Worm (Caenorhabditis elegans): Measurements from ENCODE around the gene ndab-2.

The ndab-2 gene

DNA sequence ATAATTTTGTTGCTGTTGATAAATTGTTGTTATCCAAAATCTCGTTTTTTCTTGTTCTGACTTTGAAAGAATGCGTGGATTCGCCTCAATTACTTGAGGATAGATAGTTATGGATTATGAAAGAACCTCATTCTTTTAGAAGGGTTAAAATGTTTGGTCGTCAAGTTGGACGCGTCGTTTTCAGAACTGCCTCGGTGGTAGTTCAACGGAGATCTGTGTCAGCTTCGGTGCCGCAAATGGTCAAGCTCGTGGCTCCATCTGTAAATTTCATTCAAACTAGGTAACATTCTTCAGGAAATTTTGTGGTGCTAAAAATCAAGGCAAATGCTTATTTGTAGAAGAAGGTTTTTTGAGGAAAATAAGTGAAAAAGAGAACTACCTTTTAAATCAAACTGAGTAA lies at the start of gene ndab-2:
ndab-2 (plus strand) TSS at position 140 of the 400 bp plus-strand sequence.
- TF ChIP-seq nhr-77 (tag; optimal IDR thresholded peaks at IDR 0.05) (no peak), egl-43 (GFP tag; IDR thresholded peaks at IDR 0.05) (peak; percentile 67; the same call in 1 of the 2 replicates), pha-4 (GFP tag; IDR thresholded peaks at IDR 0.05) (peak; percentile 52), pha-4 (tag; optimal IDR thresholded peaks at IDR 0.05) (no peak), sdz-12 (GFP tag; optimal IDR thresholded peaks at IDR 0.05) (no peak), nhr-48 (tag; optimal IDR thresholded peaks at IDR 0.05) (no peak), madf-5 (GFP tag; IDR thresholded peaks at IDR 0.05) (0 out of 4 replicates have a peak, but pooled peaks have one; percentile 23 to 55), pqm-1 (tag; optimal IDR thresholded peaks at IDR 0.05) (no peak), lin-13 (GFP tag; optimal IDR thresholded peaks at IDR 0.05) (no peak), zip-2 (tag; optimal IDR thresholded peaks at IDR 0.05) (no peak), ctbp-1 (GFP tag; IDR thresholded peaks at IDR 0.05) (0 out of 2 replicates have a peak, but pooled peaks have one; percentile 39), dpl-1 (GFP tag; optimal IDR thresholded peaks at IDR 0.05) (no peak), Y105C5A.15 (GFP tag; IDR thresholded peaks at IDR 0.05) (peak; percentile 69; the same call in 1 of the 2 replicates), F44E2.7 (GFP tag; IDR thresholded peaks at IDR 0.05) (no peak), ces-1 (GFP tag; optimal IDR thresholded peaks at IDR 0.05) (no peak), nhr-76 (tag; optimal IDR thresholded peaks at IDR 0.05) (no peak), nhr-237 (tag; optimal IDR thresholded peaks at IDR 0.05) (no peak), lim-7 (GFP tag; IDR thresholded peaks at IDR 0.05) (no peak; the same call in 1 of the 2 replicates), unc-62 (GFP tag; optimal IDR thresholded peaks at IDR 0.05 in 1 of 2) (peak in 1 of 2 experiments; percentile 17), unc-62 (tag; optimal IDR thresholded peaks at IDR 0.05) (no peak), nhr-41 (GFP tag; IDR thresholded peaks at IDR 0.05) (no peak), zfp-3 (GFP tag; conservative IDR thresholded peaks at IDR 0.05) (no peak), lin-38 (GFP tag; IDR thresholded peaks at IDR 0.05) (peak; percentile 53), dve-1 (tag; optimal IDR thresholded peaks at IDR 0.05; ENCODE audit: insufficient read depth) (no peak), daf-16 (GFP tag; optimal IDR thresholded peaks at IDR 0.05) (no peak), daf-16 (tag; optimal IDR thresholded peaks at IDR 0.05) (no peak), snpc-1.2 (GFP tag; IDR thresholded peaks at IDR 0.05) (peak; percentile 56; the same call in 1 of the 2 replicates), nhr-25 (tag; optimal IDR thresholded peaks at IDR 0.05; ENCODE audit: borderline replicate concordance, insufficient read depth) (no peak), cey-2 (tag; optimal IDR thresholded peaks at IDR 0.05; ENCODE audit: borderline replicate concordance, insufficient read depth) (no peak), lir-3 (tag; optimal IDR thresholded peaks at IDR 0.05) (no peak), hlh-30 (tag; optimal IDR thresholded peaks at IDR 0.05; ENCODE audit: insufficient read depth) (no peak), attf-4 (tag; optimal IDR thresholded peaks at IDR 0.05) (no peak), ama-1 (optimal IDR thresholded peaks at IDR 0.05) (peak; percentile 82), daf-8 (GFP tag; IDR thresholded peaks at IDR 0.05) (no peak), mes-2 (tag; optimal IDR thresholded peaks at IDR 0.05; ENCODE audit: poor library complexity, severe bottlenecking) (peak; percentile 34), hmg-1.1 (GFP tag; IDR thresholded peaks at IDR 0.05) (no peak), lsy-2 (tag; optimal IDR thresholded peaks at IDR 0.05) (peak in 1 of 2 experiments; percentile 14), lin-15B (tag; optimal IDR thresholded peaks at IDR 0.05) (no peak), aly-2 (tag; optimal IDR thresholded peaks at IDR 0.05) (no peak), ceh-82 (tag; optimal IDR thresholded peaks at IDR 0.05) (no peak), ZK337.2 (GFP tag; IDR thresholded peaks at IDR 0.05) (no peak), ceh-62 (tag; optimal IDR thresholded peaks at IDR 0.05) (no peak), nhr-10 (tag; optimal IDR thresholded peaks at IDR 0.05) (no peak), lin-1 (GFP tag; IDR thresholded peaks at IDR 0.05) (no peak), Y48G9A.11 (GFP tag; IDR thresholded peaks at IDR 0.05) (peak; percentile 51; the same call in 1 of the 2 replicates)

Data from whole organism, L4 larva.